Worm (Caenorhabditis elegans): ENCODE measurements around the gene lact-4.

DNA sequence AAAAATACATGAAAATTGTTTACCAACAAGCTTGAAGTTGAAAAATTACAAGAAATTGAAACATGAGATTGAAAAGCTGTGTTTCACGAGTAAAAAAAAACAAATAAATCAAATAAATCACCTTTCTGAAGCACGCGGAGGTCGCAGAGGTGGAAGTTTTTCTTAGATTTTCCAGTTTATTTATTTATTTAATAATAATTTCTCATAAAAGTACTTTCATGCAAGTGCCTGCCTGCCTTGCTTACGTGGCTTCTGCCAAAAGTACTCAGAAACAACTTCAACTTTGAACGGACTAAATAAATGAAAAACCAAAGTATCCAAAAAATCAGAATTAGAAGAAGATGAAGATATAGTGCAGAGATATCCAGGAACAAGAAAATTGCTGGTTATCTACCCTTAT, 48.3 kb downstream of the lact-4 start, which contains the start of gene acp-2:
- TF ChIP-seq W03F9.2 (tag; optimal IDR thresholded peaks at IDR 0.05) (no peak), him-1 (tag; optimal IDR thresholded peaks at IDR 0.05) (no peak)

Measured in whole organism, L4/young adult.